Worm (Caenorhabditis elegans) whole organism, late embryonic: ENCODE data around the gene str-47.

ENCODE experiments used
- C08G9.2 ChIP-seq: sonication (generic microtip); optimal IDR thresholded peaks from 2 replicates; lab custom pipeline; 2016; ENCODE audit warnings: mild to moderate bottlenecking, missing genetic modification characterization, moderate library complexity, missing compliant biosample characterization
- C38D4.7 ChIP-seq: fragments of 200-800 bp; sonication (Bioruptor generic); optimal IDR thresholded peaks from 2 replicates; lab custom pipeline; 2018; ENCODE audit warnings: mild to moderate bottlenecking, missing genetic modification characterization, moderate library complexity, missing compliant biosample characterization
- F13H6.1 ChIP-seq: sonication (generic microtip); optimal IDR thresholded peaks from 2 replicates; lab custom pipeline; 2016; ENCODE audit warnings: missing genetic modification characterization, missing compliant biosample characterization
- T23F11.4 ChIP-seq: fragments of 200-800 bp; sonication (Bioruptor generic); optimal IDR thresholded peaks from 2 replicates; lab custom pipeline; 2018; ENCODE audit warnings: mild to moderate bottlenecking, missing genetic modification characterization, missing compliant biosample characterization
- Y22D7AL.16 ChIP-seq: sonication (generic microtip); optimal IDR thresholded peaks from 2 replicates; lab custom pipeline; 2016; ENCODE audit warnings: missing genetic modification characterization, missing compliant biosample characterization
- ceh-14 ChIP-seq: sonication (generic microtip); optimal IDR thresholded peaks from 2 replicates; lab custom pipeline; 2016; ENCODE audit warnings: missing genotype, missing genetic modification characterization, missing compliant biosample characterization
- ceh-18 ChIP-seq: sonication (generic microtip); optimal IDR thresholded peaks from 2 replicates; lab custom pipeline; 2016; ENCODE audit warnings: missing genetic modification characterization, missing compliant biosample characterization
- ceh-19 ChIP-seq: fragments of 200-800 bp; sonication (Bioruptor generic); optimal IDR thresholded peaks from 2 replicates; lab custom pipeline; 2018; ENCODE audit warnings: mild to moderate bottlenecking, missing genetic modification characterization, missing compliant biosample characterization
- ceh-2 ChIP-seq: sonication (generic microtip); optimal IDR thresholded peaks from 2 replicates; lab custom pipeline; 2016; ENCODE audit warnings: missing genotype, missing genetic modification characterization, missing compliant biosample characterization
- ceh-22 ChIP-seq: sonication (generic microtip); optimal IDR thresholded peaks from 2 replicates; lab custom pipeline; 2017; ENCODE audit warnings: missing biosample characterization, missing genetic modification characterization
- ceh-31 ChIP-seq: sonication (generic microtip); optimal IDR thresholded peaks from 2 replicates; lab custom pipeline; 2016; ENCODE audit warnings: missing genetic modification characterization, missing compliant biosample characterization
- ceh-34 ChIP-seq: sonication (generic microtip); optimal IDR thresholded peaks from 2 replicates; lab custom pipeline; 2016; ENCODE audit warnings: mild to moderate bottlenecking, missing genetic modification characterization, missing compliant biosample characterization
- ceh-45 ChIP-seq: fragments of 200-800 bp; sonication (Bioruptor generic); IDR thresholded peaks from 2 replicates; pipeline ENCODE4 v1.3.6; 2022; ENCODE audit warnings: missing genetic modification reagents, missing genetic modification characterization, missing compliant biosample characterization
- ceh-48 ChIP-seq: sonication (generic microtip); optimal IDR thresholded peaks from 2 replicates; lab custom pipeline; 2016; ENCODE audit warnings: missing genetic modification characterization, inconsistent platforms, missing compliant biosample characterization
- ceh-9 ChIP-seq: sonication (generic microtip); optimal IDR thresholded peaks from 2 replicates; lab custom pipeline; 2016; ENCODE audit warnings: mild to moderate bottlenecking, missing genetic modification characterization, inconsistent platforms, missing compliant biosample characterization
- ets-4 ChIP-seq: sonication (generic microtip); optimal IDR thresholded peaks from 2 replicates; lab custom pipeline; 2016; ENCODE audit warnings: missing genetic modification characterization, missing compliant biosample characterization
- fkh-10 ChIP-seq: fragments of 150-350 bp; optimal IDR thresholded peaks from 2 replicates; lab custom pipeline; 2014; ENCODE audit warnings: missing biosample characterization, missing genetic modification reagents, missing genetic modification characterization
- fkh-6 ChIP-seq: sonication (generic microtip); optimal IDR thresholded peaks from 2 replicates; lab custom pipeline; 2016; ENCODE audit warnings: missing genetic modification characterization, missing compliant biosample characterization
- hlh-15 ChIP-seq: sonication (generic microtip); optimal IDR thresholded peaks from 2 replicates; lab custom pipeline; 2016; ENCODE audit warnings: missing genetic modification characterization, missing compliant biosample characterization
- hlh-30 ChIP-seq: sonication (generic microtip); optimal IDR thresholded peaks from 2 replicates; lab custom pipeline; 2017; ENCODE audit warnings: antibody characterized with exemption, missing genetic modification characterization, missing compliant biosample characterization; ENCODE audit not compliant: insufficient read depth
- hlh-6 ChIP-seq: sonication (generic microtip); optimal IDR thresholded peaks from 2 replicates; lab custom pipeline; 2016; ENCODE audit warnings: missing genotype, missing genetic modification characterization, missing compliant biosample characterization
- hlh-8 ChIP-seq: sonication (generic microtip); optimal IDR thresholded peaks from 2 replicates; lab custom pipeline; 2016; ENCODE audit warnings: missing genotype, missing genetic modification characterization, missing compliant biosample characterization
- lim-6 ChIP-seq: sonication (generic microtip); optimal IDR thresholded peaks from 2 replicates; lab custom pipeline; 2016; ENCODE audit warnings: missing genetic modification characterization, missing compliant biosample characterization
- lin-11 ChIP-seq: fragments of 200-800 bp; sonication (Bioruptor generic); optimal IDR thresholded peaks from 2 replicates; lab custom pipeline; 2018; ENCODE audit warnings: mild to moderate bottlenecking, missing genetic modification characterization, missing compliant biosample characterization
- madf-2 ChIP-seq: sonication (generic microtip); optimal IDR thresholded peaks from 2 replicates; lab custom pipeline; 2017; ENCODE audit warnings: missing genetic modification characterization, missing compliant biosample characterization
- nfya-1 ChIP-seq: sonication (generic microtip); optimal IDR thresholded peaks from 2 replicates; lab custom pipeline; 2017; ENCODE audit warnings: missing genetic modification characterization, mild to moderate bottlenecking, missing compliant biosample characterization, antibody characterized with exemption, moderate library complexity
- nhr-232 ChIP-seq: sonication (generic microtip); optimal IDR thresholded peaks from 2 replicates; lab custom pipeline; 2016; ENCODE audit warnings: missing genetic modification characterization, missing compliant biosample characterization
- npax-4 ChIP-seq: sonication (generic microtip); optimal IDR thresholded peaks from 2 replicates; lab custom pipeline; 2016; ENCODE audit warnings: missing genetic modification characterization, missing compliant biosample characterization
- odd-2 ChIP-seq: sonication (generic microtip); optimal IDR thresholded peaks from 2 replicates; lab custom pipeline; 2017; ENCODE audit warnings: antibody characterized with exemption, mild to moderate bottlenecking, missing genetic modification characterization, missing compliant biosample characterization
- pat-9 ChIP-seq: fragments of 200-800 bp; sonication (Bioruptor generic); optimal IDR thresholded peaks from 2 replicates; lab custom pipeline; 2018; ENCODE audit warnings: mild to moderate bottlenecking, missing genetic modification characterization, moderate library complexity, missing compliant biosample characterization
- pha-2 ChIP-seq: sonication (generic microtip); optimal IDR thresholded peaks from 2 replicates; lab custom pipeline; 2017; ENCODE audit warnings: mild to moderate bottlenecking, missing genetic modification characterization, missing compliant biosample characterization
- pha-4 ChIP-seq: fragments of 150-350 bp; optimal IDR thresholded peaks from 2 replicates; lab custom pipeline; 2018; ENCODE audit warnings: missing biosample characterization, missing genetic modification reagents, missing genetic modification characterization
- ref-2 ChIP-seq: sonication (generic microtip); optimal IDR thresholded peaks from 2 replicates; lab custom pipeline; 2016; ENCODE audit warnings: missing genetic modification characterization, missing compliant biosample characterization
- rnt-1 ChIP-seq: sonication (generic microtip); optimal IDR thresholded peaks from 2 replicates; lab custom pipeline; 2016; ENCODE audit warnings: missing genetic modification characterization, missing compliant biosample characterization
- sox-2 ChIP-seq: fragments of 200-800 bp; sonication (Bioruptor generic); IDR thresholded peaks from 2 replicates; pipeline ENCODE4 v1.3.6; 2022; ENCODE audit warnings: missing genetic modification reagents, missing genetic modification characterization, missing compliant biosample characterization
- sox-4 ChIP-seq: sonication (generic microtip); optimal IDR thresholded peaks from 2 replicates; lab custom pipeline; 2017; ENCODE audit warnings: mild to moderate bottlenecking, missing genetic modification characterization, inconsistent platforms, missing compliant biosample characterization
- tbx-2 ChIP-seq: sonication (generic microtip); optimal IDR thresholded peaks from 2 replicates; lab custom pipeline; 2016; ENCODE audit warnings: missing genetic modification characterization, missing compliant biosample characterization
- ttx-3 ChIP-seq: sonication (generic microtip); optimal IDR thresholded peaks from 2 replicates; lab custom pipeline; 2016; ENCODE audit warnings: missing genetic modification reagents, missing genetic modification characterization, missing compliant biosample characterization
- unc-42 ChIP-seq: sonication (generic microtip); optimal IDR thresholded peaks from 2 replicates; lab custom pipeline; 2016; ENCODE audit warnings: missing genotype, missing genetic modification characterization, missing compliant biosample characterization
- unc-86 ChIP-seq: sonication (generic microtip); optimal IDR thresholded peaks from 2 replicates; lab custom pipeline; 2016; ENCODE audit warnings: missing genetic modification characterization, missing compliant biosample characterization
- zip-5 ChIP-seq: sonication (generic microtip); optimal IDR thresholded peaks from 2 replicates; lab custom pipeline; 2016; ENCODE audit warnings: missing genetic modification characterization, missing compliant biosample characterization
- ztf-16 ChIP-seq: sonication (generic microtip); optimal IDR thresholded peaks from 2 replicates; lab custom pipeline; 2017; ENCODE audit warnings: missing genetic modification characterization, missing compliant biosample characterization

The str-47 gene

ce11 chrV:7667940-7668339 lies 22.4 kb downstream of the str-47 start, which contains the start of gene C12D5.5:
C12D5.5 (plus strand) TSS chrV:7668240.
- TF ChIP-seq sox-2 (GFP tag; lab: Robert Waterston, UW) (no peak), rnt-1 (tag; lab: Kevin White, UChicago) (no peak), hlh-30 (no peak), unc-42 (no peak), unc-86 (tag; lab: Kevin White, UChicago) (no peak), pha-2 (tag; lab: Kevin White, UChicago) (no peak), C08G9.2 (no peak), pha-4 (tag; lab: Kevin White, UChicago) (no peak), ceh-9 (tag; lab: Kevin White, UChicago) (no peak), nfya-1 (tag; lab: Kevin White, UChicago) (no peak), ceh-22 (tag; lab: Kevin White, UChicago) (no peak), lin-11 (no peak), ceh-34 (tag; lab: Kevin White, UChicago) (no peak), ztf-16 (no peak)
- TF ChIP-seq, all 69 proteins: peak for 0

ce11 chrV:7672258-7672657 lies 26.7 kb downstream of the str-47 start, which contains the start of gene C12D5.4:
C12D5.4 (plus strand) TSS chrV:7672558.
- no peak for TF ChIP-seq nhr-232
- no peak for TF ChIP-seq Y22D7AL.16 (tag; lab: Kevin White, UChicago)
- no peak for TF ChIP-seq hlh-6
- TF ChIP-seq odd-2 (tag; lab: Kevin White, UChicago), result no peak
- no peak for TF ChIP-seq ceh-18
- no peak for TF ChIP-seq ztf-16
- TF ChIP-seq fkh-6, result no peak
- no peak for TF ChIP-seq ceh-19 (GFP tag; lab: Kevin White, UChicago)

- TF ChIP-seq zip-5 (tag; lab: Kevin White, UChicago) (no peak), T23F11.4 (GFP tag; lab: Kevin White, UChicago) (no peak), odd-2 (tag; lab: Kevin White, UChicago) (no peak), ceh-31 (tag; lab: Kevin White, UChicago) (no peak), madf-2 (tag; lab: Kevin White, UChicago) (no peak), ceh-48 (no peak), tbx-2 (tag; lab: Kevin White, UChicago) (no peak), pat-9 (tag; lab: Kevin White, UChicago) (no peak), ceh-45 (no peak), npax-4 (tag; lab: Kevin White, UChicago) (no peak), hlh-15 (no peak)
- TF ChIP-seq, all 69 proteins: peak for 0
These were observed 30.4 kb downstream of the str-47 start, which contains the start of gene C12D5.3 for ce11 chrV:7675904-7676303. C12D5.3 (plus strand) TSS chrV:7676204.

ce11 chrV:7681388-7681787 lies 35.8 kb downstream of the str-47 start, which contains the start of gene cyp-33A1:
cyp-33A1 (minus strand) TSS chrV:7681459.
- TF ChIP-seq ceh-14 (tag; lab: Kevin White, UChicago) (no peak), ceh-31 (tag; lab: Kevin White, UChicago) (no peak), ttx-3 (tag; lab: Kevin White, UChicago) (no peak), fkh-10 (no peak), ref-2 (tag; lab: Kevin White, UChicago) (no peak), ceh-2 (tag; lab: Kevin White, UChicago) (no peak), F13H6.1 (tag; lab: Kevin White, UChicago) (no peak), ets-4 (tag; lab: Kevin White, UChicago) (no peak), ztf-16 (no peak), sox-4 (tag; lab: Kevin White, UChicago) (no peak), hlh-8 (tag; lab: Kevin White, UChicago) (no peak), lim-6 (tag; lab: Kevin White, UChicago) (no peak), C38D4.7 (GFP tag; lab: Kevin White, UChicago) (no peak), ceh-19 (GFP tag; lab: Kevin White, UChicago) (no peak), ceh-34 (tag; lab: Kevin White, UChicago) (no peak)
